Worm (Caenorhabditis elegans) whole organism, late embryonic: Measurements from ENCODE around the gene emb-27.

Source experiments
- ceh-14 ChIP-seq: sonication (generic microtip); optimal IDR thresholded peaks from 2 replicates; lab custom pipeline; 2016; ENCODE audit warnings: missing genotype, missing genetic modification characterization, missing compliant biosample characterization
- ceh-30 ChIP-seq: fragments of 150-350 bp; optimal IDR thresholded peaks from 2 replicates; lab custom pipeline; 2014; ENCODE audit warnings: missing biosample characterization, missing genetic modification characterization
- dve-1 ChIP-seq: sonication (generic microtip); optimal IDR thresholded peaks from 2 replicates; lab custom pipeline; 2017; ENCODE audit warnings: antibody characterized with exemption, mild to moderate bottlenecking, missing genetic modification characterization, missing compliant biosample characterization
- fax-1 ChIP-seq: sonication (generic microtip); optimal IDR thresholded peaks from 2 replicates; lab custom pipeline; 2016; ENCODE audit warnings: missing genotype, missing genetic modification characterization, missing compliant biosample characterization
- pha-4 ChIP-seq: fragments of 150-350 bp; optimal IDR thresholded peaks from 2 replicates; lab custom pipeline; 2018; ENCODE audit warnings: missing biosample characterization, missing genetic modification reagents, missing genetic modification characterization
- tbx-2 ChIP-seq: sonication (generic microtip); optimal IDR thresholded peaks from 2 replicates; lab custom pipeline; 2016; ENCODE audit warnings: missing genetic modification characterization, missing compliant biosample characterization
- unc-86 ChIP-seq: sonication (generic microtip); optimal IDR thresholded peaks from 2 replicates; lab custom pipeline; 2016; ENCODE audit warnings: missing genetic modification characterization, missing compliant biosample characterization

- TF ChIP-seq unc-86 (no peak), ceh-30 (tag; lab: Kevin White, UChicago) (no peak), fax-1 (tag; lab: Kevin White, UChicago) (no peak), pha-4 (tag; lab: Kevin White, UChicago) (no peak), ceh-14 (tag; lab: Kevin White, UChicago) (no peak), dve-1 (tag; lab: Kevin White, UChicago) (no peak), tbx-2 (no peak)
Observed at ce11 chrII:8170374-8170773, 8.4 kb upstream of the emb-27 start, which contains the start of gene T05C12.11.
